Worm (Caenorhabditis elegans) whole organism, early embryonic: ENCODE measurements around the gene twk-31.

Source experiments
- F13C5.2 ChIP-seq: sonication (generic microtip); optimal IDR thresholded peaks from 2 replicates; lab custom pipeline; 2017; ENCODE audit warnings: mild to moderate bottlenecking, missing genetic modification characterization, inconsistent platforms, missing compliant biosample characterization
- aly-1 ChIP-seq: sonication (generic microtip); optimal IDR thresholded peaks from 2 replicates; lab custom pipeline; 2016; ENCODE audit warnings: missing genetic modification characterization, missing compliant biosample characterization
- ama-1 ChIP-seq: fragments of 150-350 bp; optimal IDR thresholded peaks from 2 replicates; lab custom pipeline; 2014
- ceh-13 ChIP-seq: fragments of 200-800 bp; sonication (Bioruptor generic); optimal IDR thresholded peaks from 2 replicates; lab custom pipeline; 2018; ENCODE audit warnings: mild to moderate bottlenecking, missing genetic modification characterization, missing compliant biosample characterization
- ceh-36 ChIP-seq: sonication (generic microtip); optimal IDR thresholded peaks from 2 replicates; lab custom pipeline; 2016; ENCODE audit warnings: missing genetic modification characterization, inconsistent platforms, missing compliant biosample characterization
- ets-7 ChIP-seq: sonication (generic microtip); optimal IDR thresholded peaks from 2 replicates; lab custom pipeline; 2016; ENCODE audit warnings: missing genotype, missing genetic modification characterization, missing compliant biosample characterization
- flt-1 ChIP-seq: fragments of 200-800 bp; sonication (Bioruptor generic); IDR thresholded peaks from 2 replicates; pipeline ENCODE4 v1.3.6; 2022; ENCODE audit warnings: missing genetic modification characterization, missing compliant biosample characterization
- hmbx-1 ChIP-seq: sonication (generic microtip); optimal IDR thresholded peaks from 2 replicates; lab custom pipeline; 2016; ENCODE audit warnings: mild to moderate bottlenecking, missing genetic modification characterization, missing compliant biosample characterization
- hmg-4 ChIP-seq: fragments of 200-800 bp; sonication (Bioruptor generic); optimal IDR thresholded peaks from 2 replicates; lab custom pipeline; 2018; ENCODE audit warnings: mild to moderate bottlenecking, missing genetic modification characterization, missing compliant biosample characterization
- pes-1 ChIP-seq: fragments of 200-800 bp; sonication (Bioruptor generic); IDR thresholded peaks from 2 replicates; pipeline ENCODE4 v1.3.6; 2022; ENCODE audit warnings: missing genetic modification reagents, missing genetic modification characterization, missing compliant biosample characterization
- scrt-1 ChIP-seq: fragments of 200-800 bp; sonication (Bioruptor generic); IDR thresholded peaks from 2 replicates; pipeline ENCODE4 v1.3.6; 2022; ENCODE audit warnings: missing genetic modification characterization, missing compliant biosample characterization
- sea-1 ChIP-seq: fragments of 200-800 bp; sonication (Bioruptor generic); conservative IDR thresholded peaks from 2 replicates; pipeline ENCODE4 v1.3.6; 2022; ENCODE audit warnings: missing genetic modification characterization, missing compliant biosample characterization
- tra-4 ChIP-seq: sonication (generic microtip); optimal IDR thresholded peaks from 2 replicates; lab custom pipeline; 2017; ENCODE audit warnings: missing genetic modification characterization, missing compliant biosample characterization

- no peak for TF ChIP-seq ama-1 (lab: Kevin White, UChicago)
- TF ChIP-seq pes-1 (GFP tag; lab: Robert Waterston, UW), result no peak
- TF ChIP-seq ceh-36, result no peak
- TF ChIP-seq tra-4, result no peak
- TF ChIP-seq hmbx-1 (tag; lab: Kevin White, UChicago), result no peak
- no peak for TF ChIP-seq scrt-1 (GFP tag; lab: Robert Waterston, UW)
- no peak for TF ChIP-seq F13C5.2 (tag; lab: Kevin White, UChicago)
- no peak for TF ChIP-seq ceh-13 (GFP tag; lab: Kevin White, UChicago)
- no peak for TF ChIP-seq aly-1 (tag; lab: Kevin White, UChicago)
- TF ChIP-seq flt-1 (GFP tag; lab: Robert Waterston, UW), result no peak
- TF ChIP-seq ets-7 (tag; lab: Kevin White, UChicago), result no peak
- no peak for TF ChIP-seq hmg-4
- TF ChIP-seq sea-1 (GFP tag; lab: Robert Waterston, UW), result no peak
These were observed 33.0 kb downstream of the twk-31 start for ce11 chrIII:11443408-11443994.
